Fruit fly (Drosophila melanogaster): ENCODE results near the gene mtgo.
A peak's percentile ranks its signal among the peaks of the same experiment; 100 is the strongest.

- TF ChIP-seq CG5204 (GFP tag; optimal IDR thresholded peaks at IDR 0.05) (peak; percentile 70), kay (GFP tag; ENCODE audit: borderline replicate concordance) (no peak), Crg-1 (GFP tag; optimal IDR thresholded peaks at IDR 0.05) (no peak)
These were observed 3.0 kb downstream of the mtgo start for dm6 chr2L:16547652-16548417.
